Worm (Caenorhabditis elegans) whole organism, early embryonic: ENCODE measurements around the gene glb-6.

ENCODE experiments used
- B0310.2 ChIP-seq: sonication (generic microtip); optimal IDR thresholded peaks from 2 replicates; lab custom pipeline; 2016; ENCODE audit warnings: mild to moderate bottlenecking, missing genetic modification characterization, missing compliant biosample characterization
- F13C5.2 ChIP-seq: sonication (generic microtip); optimal IDR thresholded peaks from 2 replicates; lab custom pipeline; 2017; ENCODE audit warnings: mild to moderate bottlenecking, missing genetic modification characterization, inconsistent platforms, missing compliant biosample characterization
- aly-1 ChIP-seq: sonication (generic microtip); optimal IDR thresholded peaks from 2 replicates; lab custom pipeline; 2016; ENCODE audit warnings: missing genetic modification characterization, missing compliant biosample characterization
- ama-1 ChIP-seq: fragments of 150-350 bp; optimal IDR thresholded peaks from 2 replicates; lab custom pipeline; 2014
- ets-7 ChIP-seq: sonication (generic microtip); optimal IDR thresholded peaks from 2 replicates; lab custom pipeline; 2016; ENCODE audit warnings: missing genotype, missing genetic modification characterization, missing compliant biosample characterization
- flt-1 ChIP-seq: fragments of 200-800 bp; sonication (Bioruptor generic); IDR thresholded peaks from 2 replicates; pipeline ENCODE4 v1.3.6; 2022; ENCODE audit warnings: missing genetic modification characterization, missing compliant biosample characterization
- hmbx-1 ChIP-seq: sonication (generic microtip); optimal IDR thresholded peaks from 2 replicates; lab custom pipeline; 2016; ENCODE audit warnings: mild to moderate bottlenecking, missing genetic modification characterization, missing compliant biosample characterization
- sea-1 ChIP-seq: fragments of 200-800 bp; sonication (Bioruptor generic); conservative IDR thresholded peaks from 2 replicates; pipeline ENCODE4 v1.3.6; 2022; ENCODE audit warnings: missing genetic modification characterization, missing compliant biosample characterization
- tbx-11 ChIP-seq: fragments of 200-800 bp; sonication (Bioruptor generic); IDR thresholded peaks from 2 replicates; pipeline ENCODE4 v1.3.6; 2022; ENCODE audit warnings: missing genetic modification characterization, missing compliant biosample characterization
- tra-4 ChIP-seq: sonication (generic microtip); optimal IDR thresholded peaks from 2 replicates; lab custom pipeline; 2017; ENCODE audit warnings: missing genetic modification characterization, missing compliant biosample characterization

ce11 chrV:5570433-5570832, at the start of gene glb-6:
- TF ChIP-seq tbx-11 (GFP tag; lab: Robert Waterston, UW) = no peak
- no peak for TF ChIP-seq ama-1 (lab: Kevin White, UChicago)
- TF ChIP-seq flt-1 = no peak
- TF ChIP-seq aly-1 (tag; lab: Kevin White, UChicago) = no peak
- no peak for TF ChIP-seq F13C5.2 (tag; lab: Kevin White, UChicago)
- no peak for TF ChIP-seq ets-7 (tag; lab: Kevin White, UChicago)
- no peak for TF ChIP-seq hmbx-1 (tag; lab: Kevin White, UChicago)
- no peak for TF ChIP-seq tra-4 (tag; lab: Kevin White, UChicago)
- no peak for TF ChIP-seq B0310.2
- TF ChIP-seq sea-1 (GFP tag; lab: Robert Waterston, UW) = no peak
